Fruit fly (Drosophila melanogaster) whole organism, embryonic: ENCODE data around the gene Gr93a.
A peak's percentile ranks its signal among the peaks of the same experiment; 100 is the strongest.

Experiments
- Abd-B ChIP-seq: fragments of 200-800 bp; sonication (Bioruptor generic); optimal IDR thresholded peaks from 2 replicates; lab custom pipeline; 2018; ENCODE audit warnings: missing biosample characterization, mild to moderate bottlenecking, missing genetic modification characterization, moderate library complexity
- CG10267 ChIP-seq: fragments of 200-800 bp; sonication (Bioruptor generic); optimal IDR thresholded peaks from 2 replicates; lab custom pipeline; 2018; ENCODE audit warnings: missing biosample characterization, mild to moderate bottlenecking, missing genetic modification characterization, moderate library complexity
- CG12659 ChIP-seq: fragments of 200-800 bp; sonication (Bioruptor generic); optimal IDR thresholded peaks from 3 replicates; lab custom pipeline; 2017; ENCODE audit warnings: mild to moderate bottlenecking, missing biosample characterization, missing genetic modification reagents, missing genetic modification characterization
- CG13287 ChIP-seq: fragments of 200-800 bp; sonication (Bioruptor generic); IDR thresholded peaks from 2 replicates; pipeline ENCODE4 v1.3.6; 2022; ENCODE audit warnings: missing biosample characterization, missing genetic modification characterization; ENCODE audit not compliant: partially characterized antibody
- CG13775 ChIP-seq: fragments of 200-800 bp; sonication (Bioruptor generic); optimal IDR thresholded peaks from 3 replicates; lab custom pipeline; 2017; ENCODE audit warnings: missing biosample characterization, mild to moderate bottlenecking, missing genetic modification characterization
- CG14014 ChIP-seq: fragments of 200-800 bp; sonication (Bioruptor generic); IDR thresholded peaks from 2 replicates; pipeline ENCODE4 v1.3.6; 2022; ENCODE audit warnings: missing biosample characterization, missing genetic modification characterization
- CG17385 ChIP-seq: fragments of 200-800 bp; sonication (Bioruptor generic); optimal IDR thresholded peaks from 3 replicates; lab custom pipeline; 2018; ENCODE audit warnings: missing biosample characterization, mild to moderate bottlenecking, missing genetic modification characterization
- CG1792 ChIP-seq: fragments of 200-800 bp; sonication (Bioruptor generic); optimal IDR thresholded peaks from 2 replicates; lab custom pipeline; 2016; ENCODE audit warnings: missing biosample characterization, missing genetic modification characterization
- CG18011 ChIP-seq: fragments of 200-800 bp; sonication (Bioruptor generic); optimal IDR thresholded peaks from 2 replicates; lab custom pipeline; 2017; ENCODE audit warnings: missing biosample characterization, missing genetic modification characterization, mild to moderate bottlenecking, moderate library complexity, missing genotype
- CG18764 ChIP-seq: fragments of 200-800 bp; sonication (Bioruptor generic); optimal IDR thresholded peaks from 3 replicates; lab custom pipeline; 2016; ENCODE audit warnings: missing biosample characterization, missing genetic modification characterization
- CG2199 ChIP-seq: fragments of 200-800 bp; sonication (Bioruptor generic); IDR thresholded peaks from 3 replicates; pipeline ENCODE4 v1.3.6; 2022; ENCODE audit warnings: missing biosample characterization, missing genetic modification characterization
- CG3281 ChIP-seq: fragments of 200-800 bp; sonication (Bioruptor generic); optimal IDR thresholded peaks from 3 replicates; lab custom pipeline; 2017; ENCODE audit warnings: missing biosample characterization, mild to moderate bottlenecking, missing genetic modification characterization
- CG6175 ChIP-seq: fragments of 200-800 bp; sonication (Bioruptor generic); IDR thresholded peaks from 3 replicates; pipeline ENCODE4 v1.3.6; 2022; ENCODE audit warnings: missing biosample characterization, missing genetic modification characterization
- CG6254 ChIP-seq: fragments of 200-800 bp; sonication (Bioruptor generic); optimal IDR thresholded peaks from 3 replicates; lab custom pipeline; 2017; ENCODE audit warnings: mild to moderate bottlenecking, missing biosample characterization, missing genetic modification reagents, missing genetic modification characterization
- CG7357 ChIP-seq: fragments of 200-800 bp; sonication (Bioruptor generic); IDR thresholded peaks from 3 replicates; pipeline ENCODE4 v1.3.6; 2022; ENCODE audit warnings: missing biosample characterization, missing genetic modification characterization
- CG7786 ChIP-seq: fragments of 200-800 bp; sonication (Bioruptor generic); optimal IDR thresholded peaks from 2 replicates; lab custom pipeline; 2016; ENCODE audit warnings: missing biosample characterization, missing genetic modification characterization
- CG8924 ChIP-seq: fragments of 200-800 bp; optimal IDR thresholded peaks from 3 replicates; lab custom pipeline; 2019; ENCODE audit warnings: missing biosample characterization, mild to moderate bottlenecking, missing genetic modification characterization, moderate library complexity
- CG9817 ChIP-seq: fragments of 200-800 bp; sonication (Bioruptor generic); optimal IDR thresholded peaks from 2 replicates; lab custom pipeline; 2018; ENCODE audit warnings: missing biosample characterization, mild to moderate bottlenecking, missing genetic modification characterization, moderate library complexity
- CHES-1-like ChIP-seq: fragments of 200-800 bp; sonication (Bioruptor generic); optimal IDR thresholded peaks from 2 replicates; lab custom pipeline; 2016; ENCODE audit warnings: missing biosample characterization, missing genetic modification characterization
- CkIIα-i1 ChIP-seq: fragments of 200-800 bp; sonication (Bioruptor generic); IDR thresholded peaks from 2 replicates; pipeline ENCODE4 v1.3.6; 2022; ENCODE audit warnings: missing biosample characterization, missing genetic modification characterization
- D19A ChIP-seq: fragments of 200-800 bp; optimal IDR thresholded peaks from 3 replicates; lab custom pipeline; 2019; ENCODE audit warnings: missing biosample characterization, mild to moderate bottlenecking, missing genetic modification characterization, moderate library complexity
- Ets65A ChIP-seq: fragments of 200-800 bp; sonication (Bioruptor generic); peaks from one replicate; lab custom pipeline; 2016; ENCODE audit warnings: missing biosample characterization, missing genetic modification characterization
- Fer2 ChIP-seq: fragments of 200-800 bp; sonication (Bioruptor generic); optimal IDR thresholded peaks from 2 replicates; lab custom pipeline; 2018; ENCODE audit warnings: missing biosample characterization, mild to moderate bottlenecking, missing genetic modification characterization, moderate library complexity
- HmgZ ChIP-seq: fragments of 200-800 bp; sonication (Bioruptor generic); optimal IDR thresholded peaks from 2 replicates; lab custom pipeline; 2018; ENCODE audit warnings: missing biosample characterization, mild to moderate bottlenecking, missing genetic modification characterization
- NC2β ChIP-seq: fragments of 200-800 bp; sonication (Bioruptor generic); optimal IDR thresholded peaks from 2 replicates; lab custom pipeline; 2016; ENCODE audit warnings: missing biosample characterization, missing genetic modification characterization
- NFAT ChIP-seq: fragments of 200-800 bp; sonication (Bioruptor generic); IDR thresholded peaks from 2 replicates; pipeline ENCODE4 v1.3.6; 2022; ENCODE audit warnings: missing biosample characterization, missing genetic modification characterization
- Nf-YC ChIP-seq: fragments of 200-800 bp; optimal IDR thresholded peaks from 3 replicates; lab custom pipeline; 2019; ENCODE audit warnings: missing biosample characterization, mild to moderate bottlenecking, missing genetic modification characterization, moderate library complexity
- Oli ChIP-seq: fragments of 200-800 bp; sonication (Bioruptor generic); optimal IDR thresholded peaks from 2 replicates; lab custom pipeline; 2018; ENCODE audit warnings: missing biosample characterization, mild to moderate bottlenecking, missing genetic modification characterization, moderate library complexity
- Side ChIP-seq: fragments of 200-800 bp; sonication (Bioruptor generic); optimal IDR thresholded peaks from 2 replicates; lab custom pipeline; 2016; ENCODE audit warnings: missing biosample characterization, missing genetic modification characterization
- Sox102F ChIP-seq: fragments of 200-800 bp; sonication (Bioruptor generic); optimal IDR thresholded peaks from 2 replicates; lab custom pipeline; 2018; ENCODE audit warnings: missing biosample characterization, mild to moderate bottlenecking, missing genetic modification characterization, moderate library complexity
- Vsx1 ChIP-seq: fragments of 200-800 bp; sonication (Bioruptor generic); optimal IDR thresholded peaks from 2 replicates; lab custom pipeline; 2017; ENCODE audit warnings: missing biosample characterization, mild to moderate bottlenecking, missing genetic modification characterization, missing genetic modification reagents
- bbx ChIP-seq: fragments of 200-800 bp; sonication (Bioruptor generic); IDR thresholded peaks from 2 replicates; pipeline ENCODE4 v1.3.6; 2022; ENCODE audit warnings: missing biosample characterization, missing genetic modification characterization; ENCODE audit not compliant: partially characterized antibody
- chif ChIP-seq, 2 experiments: fragments of 200-800 bp; sonication (Bioruptor generic); optimal IDR thresholded peaks; 3 replicates each; lab custom pipeline; 2016; ENCODE audit warnings: missing biosample characterization in 2 of 2, missing genetic modification characterization in 2 of 2
- da ChIP-seq: fragments of 200-800 bp; sonication (Bioruptor generic); optimal IDR thresholded peaks from 2 replicates; lab custom pipeline; 2016; ENCODE audit warnings: missing biosample characterization, missing genetic modification characterization
- dati ChIP-seq: fragments of 200-800 bp; sonication (Bioruptor generic); IDR thresholded peaks from 2 replicates; pipeline ENCODE4 v1.3.6; 2022; ENCODE audit warnings: missing biosample characterization, missing genetic modification characterization
- dysf ChIP-seq: fragments of 200-800 bp; sonication (Bioruptor generic); IDR thresholded peaks from 3 replicates; pipeline ENCODE4 v1.3.6; 2022; ENCODE audit warnings: missing biosample characterization, missing genetic modification characterization
- ftz-f1 ChIP-seq: fragments of 200-800 bp; sonication (Bioruptor generic); optimal IDR thresholded peaks from 2 replicates; lab custom pipeline; 2016; ENCODE audit warnings: missing biosample characterization, missing genetic modification characterization
- gsb-n ChIP-seq: fragments of 200-800 bp; sonication (Bioruptor generic); optimal IDR thresholded peaks from 3 replicates; lab custom pipeline; 2018; ENCODE audit warnings: missing biosample characterization, mild to moderate bottlenecking, missing genetic modification characterization
- ind ChIP-seq: fragments of 200-800 bp; sonication (Bioruptor generic); optimal IDR thresholded peaks from 3 replicates; lab custom pipeline; 2016; ENCODE audit warnings: missing biosample characterization, missing genetic modification characterization
- klu ChIP-seq: fragments of 200-800 bp; sonication (Bioruptor generic); IDR thresholded peaks from 2 replicates; pipeline ENCODE4 v1.3.6; 2022; ENCODE audit warnings: missing biosample characterization, missing genetic modification characterization
- lola ChIP-seq, 3 experiments: fragments of >200 bp in 2 of 3; fragments of 200-800 bp in 1 of 3; sonication (Bioruptor generic) in 1 of 3; optimal IDR thresholded peaks; 2 replicates each; lab custom pipeline; 2017 to 2019; ENCODE audit warnings: missing biosample characterization in 3 of 3, missing genetic modification characterization in 3 of 3, mild to moderate bottlenecking in 1 of 3, moderate library complexity in 1 of 3
- mam ChIP-seq: fragments of 200-800 bp; sonication (Bioruptor generic); optimal IDR thresholded peaks from 3 replicates; lab custom pipeline; 2016; ENCODE audit warnings: missing biosample characterization, missing genetic modification characterization
- nom ChIP-seq: fragments of 200-800 bp; sonication (Bioruptor generic); optimal IDR thresholded peaks from 2 replicates; lab custom pipeline; 2017; ENCODE audit warnings: missing biosample characterization, missing genetic modification characterization, mild to moderate bottlenecking, moderate library complexity, missing genetic modification reagents
- oc ChIP-seq: fragments of 200-800 bp; sonication (Bioruptor generic); optimal IDR thresholded peaks from 2 replicates; lab custom pipeline; 2018; ENCODE audit warnings: missing biosample characterization, mild to moderate bottlenecking, missing genetic modification characterization, moderate library complexity
- otp ChIP-seq: fragments of 200-800 bp; sonication (Bioruptor generic); IDR thresholded peaks from 3 replicates; pipeline ENCODE4, ENCODE4 v1.3.6; 2022; ENCODE audit warnings: missing biosample characterization, missing genetic modification characterization
- seq ChIP-seq: fragments of 200-800 bp; sonication (Bioruptor generic); IDR thresholded peaks from 2 replicates; pipeline ENCODE4 v1.3.6; 2022; ENCODE audit warnings: missing biosample characterization, missing genetic modification characterization
- ssp ChIP-seq: fragments of 200-800 bp; sonication (Bioruptor generic); IDR thresholded peaks from 2 replicates; pipeline ENCODE4 v1.3.6; 2022; ENCODE audit warnings: missing biosample characterization, missing genetic modification characterization
- wdn ChIP-seq: fragments of 200-800 bp; sonication (Bioruptor generic); IDR thresholded peaks from 2 replicates; pipeline ENCODE4 v1.3.6; 2022; ENCODE audit warnings: missing biosample characterization, missing genetic modification characterization
- wek ChIP-seq: fragments of 200-800 bp; sonication (Bioruptor generic); optimal IDR thresholded peaks from 3 replicates; lab custom pipeline; 2018; ENCODE audit warnings: missing biosample characterization, mild to moderate bottlenecking, missing genetic modification characterization, moderate library complexity

Gr93a gene

DNA sequence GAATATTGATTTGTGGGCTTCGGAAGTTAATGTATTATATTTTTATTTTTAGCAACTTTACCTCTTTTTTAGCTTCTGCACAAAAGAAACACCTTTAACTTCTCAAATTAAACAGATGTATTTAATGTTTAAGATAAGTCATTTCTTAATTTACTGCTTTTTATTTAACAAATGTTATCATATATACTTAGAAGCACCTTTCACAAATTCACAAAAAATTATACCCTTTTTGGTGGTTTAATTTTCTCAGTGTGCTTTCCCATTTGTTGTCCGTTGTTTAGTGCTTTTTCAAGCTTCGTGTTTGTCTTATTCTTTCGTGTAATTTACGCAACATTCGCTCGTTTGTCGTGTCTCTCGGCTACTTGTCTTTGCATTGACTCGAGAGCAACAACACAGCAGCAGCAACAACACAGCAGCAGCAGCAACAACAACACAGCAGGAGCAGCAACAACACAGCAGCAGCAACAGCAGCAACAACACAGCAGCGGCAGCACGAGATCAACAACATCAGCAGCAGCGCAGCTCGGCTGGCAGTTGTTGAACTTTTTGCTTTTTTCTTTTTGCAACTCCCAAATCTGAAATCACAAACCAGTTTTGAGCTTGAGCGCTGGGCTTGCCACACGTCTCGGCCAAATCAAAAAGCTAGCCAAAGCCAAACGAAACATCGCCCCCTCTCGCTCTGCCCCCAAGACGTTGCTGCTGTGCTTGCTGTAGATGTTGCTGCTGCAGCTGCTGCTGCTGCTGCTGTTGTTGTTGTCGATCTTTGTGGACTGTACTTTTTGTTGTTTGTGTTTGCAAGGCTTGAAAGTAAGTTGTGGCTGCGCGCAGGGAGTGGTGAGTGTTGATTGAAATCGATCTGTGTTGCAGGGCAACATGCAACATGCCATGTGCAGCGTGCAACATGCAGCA, 5.0 kb downstream of the Gr93a start (continued):
- no peak for TF ChIP-seq Abd-B (GFP tag; lab: Kevin White, UChicago)
- TF ChIP-seq mam (GFP tag; lab: Kevin White, UChicago): no peak
- TF ChIP-seq CG1792 (GFP tag; lab: Kevin White, UChicago): no peak
- TF ChIP-seq ind (GFP tag; lab: Kevin White, UChicago): peak; percentile 50
- TF ChIP-seq bbx (GFP tag; lab: Robert Waterston, UW): no peak
- no peak for TF ChIP-seq CG13775 (GFP tag; lab: Kevin White, UChicago)
- TF ChIP-seq otp (GFP tag; lab: Robert Waterston, UW): no peak
- no peak for TF ChIP-seq nom
- no peak for TF ChIP-seq klu (GFP tag; lab: Robert Waterston, UW)
- no peak for TF ChIP-seq dati
- TF ChIP-seq CG13287: no peak
- no peak for TF ChIP-seq ftz-f1 (GFP tag; lab: Kevin White, UChicago)
- TF ChIP-seq Ets65A (GFP tag; lab: Kevin White, UChicago): no peak
- TF ChIP-seq dysf (GFP tag; lab: Robert Waterston, UW): peak; percentile 5; the same call in 1 of the 3 replicates
- TF ChIP-seq CG7786 (GFP tag; lab: Kevin White, UChicago): no peak
- no peak for TF ChIP-seq CG9817
- peak; percentile 88 for TF ChIP-seq CG6175 (GFP tag; lab: Robert Waterston, UW)
- no peak for TF ChIP-seq CkIIα-i1
- TF ChIP-seq NC2β (GFP tag; lab: Kevin White, UChicago): no peak
- TF ChIP-seq lola (GFP tag; optimal IDR thresholded peaks at IDR 0.05; lab: Kevin White, UChicago): no peak
- peak; percentile 19 for TF ChIP-seq CG6254 (GFP tag; lab: Kevin White, UChicago)
- TF ChIP-seq CG12659 (GFP tag; lab: Kevin White, UChicago): no peak
- no peak for TF ChIP-seq HmgZ (tag; lab: Kevin White, UChicago)
- TF ChIP-seq CG8924 (tag; lab: Kevin White, UChicago): peak; percentile 34
- no peak for TF ChIP-seq ssp (GFP tag; lab: Robert Waterston, UW)
- TF ChIP-seq wdn (GFP tag; lab: Robert Waterston, UW): no peak
- no peak for TF ChIP-seq CG7357 (GFP tag; lab: Robert Waterston, UW)
- TF ChIP-seq gsb-n (tag; lab: Kevin White, UChicago): no peak
- no peak for TF ChIP-seq wek (GFP tag; lab: Kevin White, UChicago)
- TF ChIP-seq CG10267 (tag; lab: Kevin White, UChicago): peak; percentile 25
- no peak for TF ChIP-seq CHES-1-like (GFP tag; lab: Kevin White, UChicago)
- TF ChIP-seq Sox102F (GFP tag; lab: Kevin White, UChicago): no peak
- no peak for TF ChIP-seq da (GFP tag; lab: Kevin White, UChicago)
- TF ChIP-seq chif (GFP tag; optimal IDR thresholded peaks at IDR 0.05; lab: Kevin White, UChicago): no peak
- no peak for TF ChIP-seq Fer2 (tag; lab: Kevin White, UChicago)
- TF ChIP-seq CG2199 (GFP tag; lab: Robert Waterston, UW): no peak
- TF ChIP-seq Oli (tag; lab: Kevin White, UChicago): no peak
- TF ChIP-seq Side (GFP tag; lab: Kevin White, UChicago): no peak
- no peak for TF ChIP-seq Vsx1 (GFP tag; lab: Kevin White, UChicago)
- peak; percentile 33 for TF ChIP-seq D19A (tag; lab: Kevin White, UChicago)
- TF ChIP-seq seq (GFP tag; lab: Robert Waterston, UW): no peak
- TF ChIP-seq CG14014 (GFP tag; lab: Robert Waterston, UW): no peak
- TF ChIP-seq CG3281 (GFP tag; lab: Kevin White, UChicago): peak; percentile 41
- TF ChIP-seq NFAT: no peak
- TF ChIP-seq Nf-YC (tag; lab: Kevin White, UChicago): no peak
- TF ChIP-seq CG17385: no peak
- TF ChIP-seq CG18764: no peak
- no peak for TF ChIP-seq oc (tag; lab: Kevin White, UChicago)
- TF ChIP-seq CG18011: no peak
